Fruit fly (Drosophila melanogaster) whole organism, embryonic: ENCODE results near the gene Ubqn.
A peak's percentile ranks its signal among the peaks of the same experiment; 100 is the strongest.

Experiments
- CG11093 ChIP-seq: fragments of 200-800 bp; sonication (Bioruptor generic); IDR thresholded peaks from 3 replicates; pipeline ENCODE4 v1.3.6; 2022; ENCODE audit warnings: missing biosample characterization, missing genetic modification characterization
- CG12659 ChIP-seq: fragments of 200-800 bp; sonication (Bioruptor generic); optimal IDR thresholded peaks from 3 replicates; lab custom pipeline; 2017; ENCODE audit warnings: mild to moderate bottlenecking, missing biosample characterization, missing genetic modification reagents, missing genetic modification characterization
- CG13424 ChIP-seq: fragments of 200-800 bp; sonication (Bioruptor generic); optimal IDR thresholded peaks from 2 replicates; lab custom pipeline; 2019; ENCODE audit warnings: missing biosample characterization, mild to moderate bottlenecking, missing genetic modification characterization, moderate library complexity
- CG15479 ChIP-seq: fragments of 200-800 bp; sonication (Bioruptor generic); optimal IDR thresholded peaks from 3 replicates; lab custom pipeline; 2019; ENCODE audit warnings: missing biosample characterization, mild to moderate bottlenecking, missing genetic modification characterization, moderate library complexity
- CG16813 ChIP-seq: fragments of 200-800 bp; sonication (Bioruptor generic); IDR thresholded peaks from 3 replicates; pipeline ENCODE4 v1.3.6; 2022; ENCODE audit warnings: missing biosample characterization, missing genetic modification characterization; ENCODE audit not compliant: partially characterized antibody
- CG17802 ChIP-seq: fragments of 200-800 bp; sonication (Bioruptor generic); optimal IDR thresholded peaks from 2 replicates; lab custom pipeline; 2018; ENCODE audit warnings: missing biosample characterization, mild to moderate bottlenecking, missing genetic modification characterization, moderate library complexity
- CG2120 ChIP-seq: fragments of 200-800 bp; sonication (Bioruptor generic); optimal IDR thresholded peaks from 3 replicates; lab custom pipeline; 2016; ENCODE audit warnings: missing biosample characterization, missing genetic modification characterization
- CG30403 ChIP-seq: fragments of 200-800 bp; sonication (Bioruptor generic); optimal IDR thresholded peaks from 3 replicates; lab custom pipeline; 2016; ENCODE audit warnings: missing biosample characterization, missing genetic modification characterization
- CG30431 ChIP-seq: fragments of 200-800 bp; sonication (Bioruptor generic); optimal IDR thresholded peaks from 2 replicates; lab custom pipeline; 2017; ENCODE audit warnings: missing biosample characterization, missing genetic modification characterization
- CG31224 ChIP-seq: fragments of 200-800 bp; sonication (Bioruptor generic); IDR thresholded peaks from 2 replicates; pipeline ENCODE4 v1.3.6; 2022; ENCODE audit warnings: missing biosample characterization, missing genetic modification characterization
- CG4360 ChIP-seq: fragments of 200-800 bp; sonication (Bioruptor generic); IDR thresholded peaks from 2 replicates; pipeline ENCODE4 v1.3.6; 2022; ENCODE audit warnings: missing biosample characterization, missing genetic modification characterization
- CG4404 ChIP-seq: fragments of 200-800 bp; sonication (Bioruptor generic); IDR thresholded peaks from 2 replicates; pipeline ENCODE4 v1.3.6; 2022; ENCODE audit warnings: missing biosample characterization, missing genetic modification characterization
- CG5180 ChIP-seq: fragments of 200-800 bp; sonication (Bioruptor generic); optimal IDR thresholded peaks from 3 replicates; lab custom pipeline; 2017; ENCODE audit warnings: missing biosample characterization, missing genetic modification characterization, mild to moderate bottlenecking, moderate library complexity, missing genetic modification reagents
- CG5953 ChIP-seq: fragments of 200-800 bp; sonication (Bioruptor generic); IDR thresholded peaks from 2 replicates; pipeline ENCODE4 v1.3.6; 2022; ENCODE audit warnings: missing biosample characterization, missing genetic modification characterization
- CG6791 ChIP-seq: fragments of 200-800 bp; sonication (Bioruptor generic); IDR thresholded peaks from 3 replicates; pipeline ENCODE4 v1.3.6; 2022; ENCODE audit warnings: missing biosample characterization, missing genetic modification characterization; ENCODE audit not compliant: partially characterized antibody
- CG8281 ChIP-seq: fragments of 200-800 bp; sonication (Bioruptor generic); optimal IDR thresholded peaks from 2 replicates; lab custom pipeline; 2018; ENCODE audit warnings: missing biosample characterization, mild to moderate bottlenecking, missing genetic modification characterization, moderate library complexity
- Dfd ChIP-seq, 2 experiments: fragments of >200 bp; optimal IDR thresholded peaks; 2 replicates each; lab custom pipeline; 2017; ENCODE audit warnings: missing biosample characterization in 2 of 2, missing genetic modification characterization in 2 of 2
- E2f1 ChIP-seq: fragments of 200-800 bp; sonication (Bioruptor generic); IDR thresholded peaks from 2 replicates; pipeline ENCODE4 v1.3.6; 2022; ENCODE audit warnings: missing biosample characterization, missing genetic modification characterization
- Hr78 ChIP-seq, 2 experiments: fragments of 200-800 bp in 1 of 2; fragments of >200 bp in 1 of 2; sonication (Bioruptor generic) in 1 of 2; optimal IDR thresholded peaks; 2 replicates each; lab custom pipeline; 2017 to 2019; ENCODE audit warnings: missing biosample characterization in 2 of 2, missing genetic modification characterization in 2 of 2, mild to moderate bottlenecking in 1 of 2, moderate library complexity in 1 of 2
- Max ChIP-seq: fragments of 200-800 bp; sonication (Bioruptor generic); optimal IDR thresholded peaks from 2 replicates; lab custom pipeline; 2016; ENCODE audit warnings: missing biosample characterization, mild to moderate bottlenecking, missing genetic modification characterization
- Mes4 ChIP-seq: fragments of 200-800 bp; sonication (Bioruptor generic); optimal IDR thresholded peaks from 2 replicates; lab custom pipeline; 2016; ENCODE audit warnings: missing biosample characterization, missing genetic modification characterization
- Nf-YA ChIP-seq: fragments of 200-800 bp; sonication (Bioruptor generic); IDR thresholded peaks from 2 replicates; pipeline ENCODE4 v1.3.6; 2022; ENCODE audit warnings: missing biosample characterization, missing genetic modification characterization
- Spps ChIP-seq: fragments of 200-800 bp; sonication (Bioruptor generic); optimal IDR thresholded peaks from 2 replicates; lab custom pipeline; 2018; ENCODE audit warnings: missing biosample characterization, mild to moderate bottlenecking, missing genetic modification characterization
- Sry-δ ChIP-seq: fragments of 200-800 bp; sonication (Bioruptor generic); optimal IDR thresholded peaks from 2 replicates; lab custom pipeline; 2016; ENCODE audit warnings: missing biosample characterization, missing genetic modification characterization
- Stat92E ChIP-seq, 3 experiments: fragments of >200 bp in 2 of 3; fragments of 200-800 bp in 1 of 3; sonication (Bioruptor generic) in 1 of 3; optimal IDR thresholded peaks; 2 replicates each; lab custom pipeline; 2017 to 2019; ENCODE audit warnings: missing biosample characterization in 3 of 3, missing genetic modification characterization in 3 of 3, mild to moderate bottlenecking in 1 of 3, moderate library complexity in 1 of 3
- Xbp1 ChIP-seq: fragments of 200-800 bp; sonication (Bioruptor generic); optimal IDR thresholded peaks from 3 replicates; lab custom pipeline; 2016; ENCODE audit warnings: missing biosample characterization, mild to moderate bottlenecking, missing genetic modification characterization
- ase ChIP-seq: fragments of 200-800 bp; sonication (Bioruptor generic); IDR thresholded peaks from 3 replicates; pipeline ENCODE4 v1.3.6; 2022; ENCODE audit warnings: missing biosample characterization, missing genetic modification characterization
- bbx ChIP-seq: fragments of 200-800 bp; sonication (Bioruptor generic); IDR thresholded peaks from 2 replicates; pipeline ENCODE4 v1.3.6; 2022; ENCODE audit warnings: missing biosample characterization, missing genetic modification characterization; ENCODE audit not compliant: partially characterized antibody
- bigmax ChIP-seq: fragments of 200-800 bp; sonication (Bioruptor generic); optimal IDR thresholded peaks from 2 replicates; lab custom pipeline; 2018; ENCODE audit warnings: missing biosample characterization, mild to moderate bottlenecking, missing genetic modification characterization
- dmrt11E ChIP-seq: fragments of 200-800 bp; sonication (Bioruptor generic); optimal IDR thresholded peaks from 3 replicates; lab custom pipeline; 2018; ENCODE audit warnings: missing biosample characterization, mild to moderate bottlenecking, missing genetic modification characterization, moderate library complexity
- emc ChIP-seq: fragments of 200-800 bp; sonication (Bioruptor generic); optimal IDR thresholded peaks from 2 replicates; lab custom pipeline; 2016; ENCODE audit warnings: missing biosample characterization, missing genetic modification characterization
- esg ChIP-seq: fragments of 200-800 bp; sonication (Bioruptor generic); conservative IDR thresholded peaks from 2 replicates; pipeline ENCODE4 v1.3.6; 2022; ENCODE audit warnings: missing biosample characterization, missing genetic modification characterization
- gfzf ChIP-seq: fragments of 200-800 bp; sonication (Bioruptor generic); optimal IDR thresholded peaks from 2 replicates; lab custom pipeline; 2016; ENCODE audit warnings: missing biosample characterization, mild to moderate bottlenecking, missing genetic modification characterization, moderate library complexity
- hkb ChIP-seq, 2 experiments: fragments of 200-800 bp in 1 of 2; fragments of >200 bp in 1 of 2; sonication (Bioruptor generic) in 1 of 2; IDR thresholded peaks in 1 of 2; optimal IDR thresholded peaks in 1 of 2; 2 replicates each; pipeline versions ENCODE4 v1.3.6 to Lab custom; 2017 to 2022; ENCODE audit warnings: missing biosample characterization in 1 of 2, missing genetic modification characterization in 1 of 2
- jing ChIP-seq: fragments of 200-800 bp; sonication (Bioruptor generic); optimal IDR thresholded peaks from 2 replicates; lab custom pipeline; 2018; ENCODE audit warnings: missing biosample characterization, mild to moderate bottlenecking, missing genetic modification characterization
- jumu ChIP-seq: fragments of 200-800 bp; sonication (Bioruptor generic); optimal IDR thresholded peaks from 3 replicates; lab custom pipeline; 2016; ENCODE audit warnings: missing biosample characterization, missing genetic modification characterization
- org-1 ChIP-seq: fragments of 200-800 bp; sonication (Bioruptor generic); optimal IDR thresholded peaks from 2 replicates; lab custom pipeline; 2017; ENCODE audit warnings: missing biosample characterization, missing genetic modification characterization
- phol ChIP-seq: fragments of 200-800 bp; sonication (Bioruptor generic); optimal IDR thresholded peaks from 3 replicates; lab custom pipeline; 2018; ENCODE audit warnings: missing biosample characterization, mild to moderate bottlenecking, missing genetic modification characterization, moderate library complexity
- stc ChIP-seq: fragments of 200-800 bp; sonication (Bioruptor generic); IDR thresholded peaks from 2 replicates; pipeline ENCODE4 v1.3.6; 2022; ENCODE audit warnings: missing biosample characterization, missing genetic modification characterization
- wor ChIP-seq: fragments of 200-800 bp; sonication (Bioruptor generic); IDR thresholded peaks from 2 replicates; pipeline ENCODE4 v1.3.6; 2022; ENCODE audit warnings: missing biosample characterization, missing genetic modification characterization

Gene Ubqn

DNA sequence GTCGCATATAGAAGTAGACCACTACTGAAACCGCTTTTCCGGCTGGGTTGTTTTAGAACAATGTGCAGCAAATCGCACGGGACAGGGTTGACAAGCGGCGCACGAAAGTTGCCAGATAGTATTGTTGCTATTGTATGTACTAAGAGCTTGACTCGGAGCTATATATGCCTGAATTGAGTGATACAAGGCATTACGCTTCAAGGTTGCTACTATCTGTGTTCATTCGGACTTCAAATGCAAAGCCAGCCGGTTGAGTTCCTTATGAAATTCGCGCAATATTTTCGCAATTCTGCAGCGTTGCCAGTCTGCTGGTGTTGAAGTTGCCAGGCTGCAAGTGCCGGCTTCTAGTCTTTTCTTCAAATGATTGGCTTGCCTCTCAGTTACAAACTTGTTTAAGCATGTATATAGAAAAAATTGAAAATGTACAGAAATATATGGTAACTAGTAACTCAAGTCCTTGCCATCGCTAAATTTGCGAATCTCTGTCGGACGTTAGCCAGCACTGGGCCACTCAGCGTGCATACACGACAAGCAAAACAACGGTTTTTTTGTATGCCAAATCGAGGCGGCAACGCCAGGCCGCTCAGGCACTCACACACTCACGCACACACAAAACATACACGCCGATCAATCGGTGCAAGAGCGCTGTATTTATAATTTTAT lies 31.7 kb upstream of the Ubqn start, which contains the start of the genes Ranbp21 and Elys (continued):
- TF ChIP-seq CG4404 (GFP tag; lab: Robert Waterston, UW): peak; percentile 54; the same call in 1 of the 2 replicates
- 0 out of 2 replicates have a peak, but pooled peaks have one; percentile 39 for TF ChIP-seq wor (GFP tag; lab: Robert Waterston, UW)
- TF ChIP-seq Stat92E (GFP tag; optimal IDR thresholded peaks at IDR 0.05; lab: Kevin White, UChicago): no peak
- TF ChIP-seq CG30403 (GFP tag; lab: Kevin White, UChicago): peak; percentile 71
- peak; percentile 73 for TF ChIP-seq CG2120 (GFP tag; lab: Kevin White, UChicago)
- peak; percentile 47; the same call in 1 of the 2 replicates for TF ChIP-seq stc (GFP tag; lab: Robert Waterston, UW)
- TF ChIP-seq jumu (GFP tag; lab: Kevin White, UChicago): peak; percentile 78
- peak; percentile 47; the same call in 1 of the 2 replicates for TF ChIP-seq CG31224
- TF ChIP-seq phol (tag; lab: Kevin White, UChicago): peak; percentile 59
- peak; percentile 64 for TF ChIP-seq Max (GFP tag; lab: Kevin White, UChicago)
- 0 out of 3 replicates have a peak, but pooled peaks have one; percentile 56 for TF ChIP-seq CG16813 (GFP tag; lab: Robert Waterston, UW)
- TF ChIP-seq Sry-δ (GFP tag; lab: Kevin White, UChicago): peak; percentile 79
- TF ChIP-seq org-1 (GFP tag; lab: Kevin White, UChicago): no peak
- peak; percentile 50; the same call in 1 of the 3 replicates for TF ChIP-seq ase (GFP tag; lab: Robert Waterston, UW)
- no peak for TF ChIP-seq emc (GFP tag; lab: Kevin White, UChicago)
- TF ChIP-seq CG15479 (GFP tag; lab: Kevin White, UChicago): peak; percentile 76
- peak; percentile 72 for TF ChIP-seq hkb (optimal IDR thresholded peaks at IDR 0.05; lab: Kevin White, UChicago)
- peak; percentile 53; the same call in 1 of the 2 replicates for TF ChIP-seq hkb (GFP tag; IDR thresholded peaks at IDR 0.05; lab: Robert Waterston, UW)
- TF ChIP-seq esg (GFP tag; lab: Robert Waterston, UW): peak; percentile 47; the same call in 1 of the 2 replicates
- no peak for TF ChIP-seq Spps (tag; lab: Kevin White, UChicago)
- no peak for TF ChIP-seq CG4360 (GFP tag; lab: Robert Waterston, UW)
- TF ChIP-seq CG8281 (tag; lab: Kevin White, UChicago): no peak
- peak; percentile 51; the same call in 2 of the 3 replicates for TF ChIP-seq CG11093 (GFP tag; lab: Robert Waterston, UW)
- peak; percentile 15 for TF ChIP-seq CG30431 (GFP tag; lab: Kevin White, UChicago)
- peak; percentile 45 for TF ChIP-seq dmrt11E (tag; lab: Kevin White, UChicago)
- no peak; the same call in 1 of the 2 replicates for TF ChIP-seq Nf-YA (GFP tag; lab: Robert Waterston, UW)
- TF ChIP-seq Xbp1 (GFP tag; lab: Kevin White, UChicago): peak; percentile 67
- TF ChIP-seq jing (GFP tag; lab: Kevin White, UChicago): no peak
- peak; percentile 20 for TF ChIP-seq CG17802 (tag; lab: Kevin White, UChicago)
- no peak for TF ChIP-seq Hr78 (GFP tag; optimal IDR thresholded peaks at IDR 0.05; lab: Kevin White, UChicago)
- peak; percentile 69 for TF ChIP-seq CG12659 (GFP tag; lab: Kevin White, UChicago)
- TF ChIP-seq CG6791 (GFP tag; lab: Robert Waterston, UW): peak; percentile 6; the same call in 1 of the 3 replicates
- peak; percentile 61 for TF ChIP-seq Mes4
- peak; percentile 36 for TF ChIP-seq CG13424 (tag; lab: Kevin White, UChicago)
- TF ChIP-seq bbx (GFP tag; lab: Robert Waterston, UW): 0 out of 2 replicates have a peak, but pooled peaks have one; percentile 12
- TF ChIP-seq E2f1 (GFP tag; lab: Robert Waterston, UW): peak; percentile 42; the same call in 1 of the 2 replicates
- no peak for TF ChIP-seq CG5180 (GFP tag; lab: Kevin White, UChicago)
- no peak for TF ChIP-seq CG5953 (GFP tag; lab: Robert Waterston, UW)
- peak; percentile 28 for TF ChIP-seq gfzf (GFP tag; lab: Kevin White, UChicago)
- no peak for TF ChIP-seq Dfd (GFP tag; optimal IDR thresholded peaks at IDR 0.05; lab: Kevin White, UChicago)
- TF ChIP-seq bigmax (GFP tag; lab: Kevin White, UChicago): no peak
